Fruit fly (Drosophila melanogaster): ENCODE results near the gene CG13693.

The CG13693 gene

DNA sequence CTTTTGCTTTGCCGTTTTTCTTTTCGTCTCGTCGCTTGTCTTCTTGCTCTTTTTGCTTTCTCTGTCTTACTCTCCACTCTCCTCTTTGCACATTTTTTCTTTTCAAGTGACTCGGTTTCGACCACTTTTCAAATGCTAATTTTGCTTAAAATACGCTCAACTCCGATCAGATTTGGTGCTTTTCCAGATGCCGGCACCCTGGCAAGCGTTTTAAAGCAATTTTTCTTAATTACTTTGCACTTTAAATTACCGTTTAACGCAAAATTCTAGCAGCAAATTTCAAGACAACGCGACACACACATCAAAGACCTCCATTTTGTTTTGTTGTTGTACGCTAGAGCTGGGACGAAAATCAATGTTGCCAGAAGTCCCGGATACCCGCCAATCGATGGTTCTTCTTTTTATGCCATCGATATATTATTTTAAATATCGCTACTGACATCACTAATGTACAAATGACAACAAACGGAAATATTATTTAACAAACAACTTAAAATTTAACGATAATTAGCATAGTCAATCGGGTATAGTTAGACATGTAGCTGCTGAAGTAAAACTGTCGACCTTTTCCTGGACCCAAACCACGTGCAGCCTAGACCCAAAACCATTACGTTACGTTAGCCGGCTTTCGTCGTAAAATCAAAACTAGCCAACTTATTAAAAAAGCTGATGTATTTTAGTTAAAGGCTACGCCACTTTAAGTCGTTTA, 18.4 kb downstream of the CG13693 start, which contains the start of gene kis:
Gene kis, minus strand, starts transcription at position 317 of the 709 bp plus-strand sequence.
- TF ChIP-seq Dfd (GFP tag; optimal IDR thresholded peaks at IDR 0.05): no peak
- TF ChIP-seq Hr78 (GFP tag; optimal IDR thresholded peaks at IDR 0.05): no peak
- TF ChIP-seq fru (GFP tag; optimal IDR thresholded peaks at IDR 0.05): no peak
- TF ChIP-seq tai (GFP tag; optimal IDR thresholded peaks at IDR 0.05): no peak
- TF ChIP-seq HLH106 (tag; optimal IDR thresholded peaks at IDR 0.05): peak; percentile 34
- peak; percentile 13 for TF ChIP-seq Myc (optimal IDR thresholded peaks at IDR 0.05)
- TF ChIP-seq brk (GFP tag; optimal IDR thresholded peaks at IDR 0.05): no peak
- no peak for TF ChIP-seq ey (GFP tag; optimal IDR thresholded peaks at IDR 0.05)
- peak; percentile 41 for TF ChIP-seq br (GFP tag; optimal IDR thresholded peaks at IDR 0.05)
- no peak for TF ChIP-seq N (GFP tag; optimal IDR thresholded peaks at IDR 0.05)
- TF ChIP-seq Sp1 (GFP tag; optimal IDR thresholded peaks at IDR 0.05): peak; percentile 55
- no peak for TF ChIP-seq dsf (GFP tag; optimal IDR thresholded peaks at IDR 0.05; ENCODE audit: borderline replicate concordance)
- TF ChIP-seq CG9705 (GFP tag; optimal IDR thresholded peaks at IDR 0.05): peak; percentile 20
- TF ChIP-seq pan (optimal IDR thresholded peaks at IDR 0.05): no peak
- TF ChIP-seq woc (GFP tag; optimal IDR thresholded peaks at IDR 0.05): peak; percentile 11
- peak; percentile 5 for TF ChIP-seq OdsH (GFP tag; optimal IDR thresholded peaks at IDR 0.05)
- TF ChIP-seq Jra (GFP tag; optimal IDR thresholded peaks at IDR 0.05): peak; percentile 64
- no peak for TF ChIP-seq usp (GFP tag; optimal IDR thresholded peaks at IDR 0.05)
- peak; percentile 69 for TF ChIP-seq h (GFP tag; optimal IDR thresholded peaks at IDR 0.05)
- TF ChIP-seq foxo (GFP tag; optimal IDR thresholded peaks at IDR 0.05): peak in 1 of 2 experiments; percentile 48
- no peak for TF ChIP-seq sage (GFP tag; optimal IDR thresholded peaks at IDR 0.05)
- TF ChIP-seq CrebA (GFP tag; optimal IDR thresholded peaks at IDR 0.05; ENCODE audit: borderline replicate concordance): no peak
- no peak for TF ChIP-seq Mio (GFP tag; optimal IDR thresholded peaks at IDR 0.05)
- no peak for TF ChIP-seq sv (GFP tag; optimal IDR thresholded peaks at IDR 0.05)
- no peak for TF ChIP-seq dl (GFP tag; optimal IDR thresholded peaks at IDR 0.05; ENCODE audit: insufficient read depth in 1 of 2, partially characterized antibody in 2 of 2)
- TF ChIP-seq Vsx2 (GFP tag; optimal IDR thresholded peaks at IDR 0.05; ENCODE audit: partially characterized antibody): no peak
- peak; percentile 21 for TF ChIP-seq rgr (GFP tag; optimal IDR thresholded peaks at IDR 0.05)
- TF ChIP-seq GATAd (GFP tag; optimal IDR thresholded peaks at IDR 0.05): no peak
- no peak for TF ChIP-seq Dif (GFP tag; optimal IDR thresholded peaks at IDR 0.05; ENCODE audit: partially characterized antibody)
- TF ChIP-seq jim (GFP tag; optimal IDR thresholded peaks at IDR 0.05): no peak
- TF ChIP-seq lola (GFP tag; optimal IDR thresholded peaks at IDR 0.05): no peak
- peak; percentile 33 for TF ChIP-seq Hr83 (GFP tag; optimal IDR thresholded peaks at IDR 0.05; ENCODE audit: poor library complexity, severe bottlenecking)
- TF ChIP-seq Abd-B (GFP tag; optimal IDR thresholded peaks at IDR 0.05): no peak
- no peak for TF ChIP-seq CG32264 (GFP tag; optimal IDR thresholded peaks at IDR 0.05)
- TF ChIP-seq Rel (GFP tag; optimal IDR thresholded peaks at IDR 0.05): no peak
- TF ChIP-seq Rel (tag; optimal IDR thresholded peaks at IDR 0.05): peak; percentile 31
- no peak for TF ChIP-seq dmrt93B (GFP tag; optimal IDR thresholded peaks at IDR 0.05)
- no peak for TF ChIP-seq Hnf4 (GFP tag; optimal IDR thresholded peaks at IDR 0.05)
- peak; percentile 95 for TF ChIP-seq psq (GFP tag; optimal IDR thresholded peaks at IDR 0.05)

DNA sequence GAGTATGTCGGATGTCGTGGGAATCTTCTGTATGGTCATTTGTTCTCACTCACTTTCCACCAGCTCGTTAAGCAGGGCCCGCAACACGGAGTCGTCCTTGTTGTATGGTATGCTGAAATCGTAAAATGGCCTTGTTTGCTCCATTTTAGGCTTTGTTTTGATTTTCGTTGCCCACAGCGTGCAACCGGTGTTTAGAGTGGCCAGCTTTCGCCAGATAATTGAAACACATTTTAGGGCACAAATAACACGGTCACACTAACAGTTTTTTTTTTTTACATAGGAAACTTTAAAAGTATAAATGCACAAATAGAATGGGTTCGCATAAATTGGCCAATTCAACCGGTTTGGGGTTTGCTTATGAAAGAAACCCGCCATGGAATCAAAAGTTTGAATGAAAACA, 19.9 kb downstream of the CG13693 start, which contains the start of gene Rpp30:
Gene Rpp30, minus strand, starts transcription at position 200 of the 400 bp plus-strand sequence.
- TF ChIP-seq OdsH (GFP tag; optimal IDR thresholded peaks at IDR 0.05): no peak
- TF ChIP-seq Hr83 (GFP tag; optimal IDR thresholded peaks at IDR 0.05; ENCODE audit: poor library complexity, severe bottlenecking): no peak
- no peak for TF ChIP-seq Jra (GFP tag; optimal IDR thresholded peaks at IDR 0.05)
- no peak for TF ChIP-seq dl (GFP tag; optimal IDR thresholded peaks at IDR 0.05; ENCODE audit: insufficient read depth in 1 of 2, partially characterized antibody in 2 of 2)
- no peak for TF ChIP-seq lola (GFP tag; optimal IDR thresholded peaks at IDR 0.05)
- TF ChIP-seq dsf (GFP tag; optimal IDR thresholded peaks at IDR 0.05; ENCODE audit: borderline replicate concordance): no peak
- TF ChIP-seq dmrt93B (GFP tag; optimal IDR thresholded peaks at IDR 0.05): no peak
- no peak for TF ChIP-seq sv (GFP tag; optimal IDR thresholded peaks at IDR 0.05)
- TF ChIP-seq Sp1 (GFP tag; optimal IDR thresholded peaks at IDR 0.05): no peak
- no peak for TF ChIP-seq Hnf4 (GFP tag; optimal IDR thresholded peaks at IDR 0.05)
- no peak for TF ChIP-seq h (GFP tag; optimal IDR thresholded peaks at IDR 0.05)
- no peak for TF ChIP-seq GATAd (GFP tag; optimal IDR thresholded peaks at IDR 0.05)
- no peak for TF ChIP-seq fru (GFP tag; optimal IDR thresholded peaks at IDR 0.05)
- TF ChIP-seq woc (GFP tag; optimal IDR thresholded peaks at IDR 0.05): no peak
- TF ChIP-seq rgr (GFP tag; optimal IDR thresholded peaks at IDR 0.05): no peak

Measured in whole organism, wandering third instar larva.